Worm (Caenorhabditis elegans): ENCODE measurements around the gene clec-134.

DNA sequence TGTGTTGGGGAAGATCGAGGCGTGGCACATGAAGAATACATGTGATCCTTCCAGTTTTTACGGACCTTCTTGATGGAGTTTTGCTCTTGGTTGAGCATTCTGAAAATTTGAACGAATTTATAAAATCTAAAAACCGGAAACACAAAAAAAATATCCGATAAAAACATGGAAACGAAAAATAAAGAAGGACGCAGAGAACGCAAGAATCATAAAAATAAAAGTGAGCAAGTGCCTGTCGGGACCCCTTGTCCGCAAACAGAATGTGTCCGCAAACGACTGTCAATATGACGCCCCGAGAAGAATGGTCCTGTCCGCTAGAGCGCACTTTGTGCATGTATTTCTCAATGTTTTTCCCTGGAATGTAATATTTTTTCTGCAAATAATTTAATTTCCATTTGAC lies 29.9 kb downstream of the clec-134 start, which contains the start of gene Y49F6A.5:
- TF ChIP-seq ztf-23 (GFP tag; IDR thresholded peaks at IDR 0.05) (no peak), klf-2 (GFP tag; conservative IDR thresholded peaks at IDR 0.05) (no peak), tab-1 (GFP tag; IDR thresholded peaks at IDR 0.05) (no peak), flt-1 (GFP tag; IDR thresholded peaks at IDR 0.05) (no peak), T22C8.4 (GFP tag; IDR thresholded peaks at IDR 0.05) (no peak), ztf-29 (GFP tag; IDR thresholded peaks at IDR 0.05) (no peak), med-1 (GFP tag; optimal IDR thresholded peaks at IDR 0.05; ENCODE audit: insufficient read depth) (no peak), cog-1 (tag; optimal IDR thresholded peaks at IDR 0.05) (no peak), ref-1 (GFP tag; conservative IDR thresholded peaks at IDR 0.05) (no peak)

All from whole organism, midembryonic.